Worm (Caenorhabditis elegans) whole organism, young adult: ENCODE results near the gene F36G9.7.
"Not testable (repeated sequence)": the region's sequence is repeated elsewhere in the genome, so short reads cannot be mapped to it uniquely, and the experiment has no call there.

Experiments
- B0261.1 ChIP-seq: sonication (generic microtip); optimal IDR thresholded peaks from 2 replicates; lab custom pipeline; 2016; ENCODE audit warnings: mild to moderate bottlenecking, missing genetic modification characterization, moderate library complexity, missing compliant biosample characterization
- D2030.7 ChIP-seq: fragments of 200-800 bp; sonication (Bioruptor generic); IDR thresholded peaks from 2 replicates; pipeline ENCODE4 v1.3.6; 2022; ENCODE audit warnings: missing genetic modification reagents, missing genetic modification characterization, missing compliant biosample characterization
- F33H1.4 ChIP-seq: fragments of 200-800 bp; sonication (Bioruptor generic); IDR thresholded peaks from 2 replicates; pipeline ENCODE4 v1.3.6; 2022; ENCODE audit warnings: missing genetic modification reagents, missing genetic modification characterization, missing compliant biosample characterization
- F57C9.4 ChIP-seq: sonication (generic microtip); optimal IDR thresholded peaks from 2 replicates; lab custom pipeline; 2017; ENCODE audit warnings: mild to moderate bottlenecking, missing genetic modification characterization, missing compliant biosample characterization
- K12H6.12 ChIP-seq: fragments of 200-800 bp; sonication (Bioruptor generic); optimal IDR thresholded peaks from 2 replicates; lab custom pipeline; 2018; ENCODE audit warnings: mild to moderate bottlenecking, missing genetic modification characterization, missing compliant biosample characterization
- T07F8.4 ChIP-seq: sonication (generic microtip); optimal IDR thresholded peaks from 2 replicates; lab custom pipeline; 2016; ENCODE audit warnings: mild to moderate bottlenecking, missing genetic modification characterization, moderate library complexity, missing compliant biosample characterization
- Y56A3A.18 ChIP-seq: fragments of 200-800 bp; sonication (Bioruptor generic); IDR thresholded peaks from 2 replicates; pipeline ENCODE4 v1.3.6; 2022; ENCODE audit warnings: missing genetic modification reagents, missing genetic modification characterization, missing compliant biosample characterization
- ZK185.1 ChIP-seq: sonication (generic microtip); optimal IDR thresholded peaks from 2 replicates; lab custom pipeline; 2016; ENCODE audit warnings: mild to moderate bottlenecking, missing genetic modification characterization, missing compliant biosample characterization; ENCODE audit not compliant: poor library complexity, severe bottlenecking
- aptf-3 ChIP-seq: fragments of 200-800 bp; sonication (Bioruptor generic); IDR thresholded peaks from 2 replicates; pipeline ENCODE4 v1.3.6; 2022; ENCODE audit warnings: missing genetic modification characterization, missing compliant biosample characterization
- attf-6 ChIP-seq: fragments of 200-800 bp; sonication (Bioruptor generic); IDR thresholded peaks from 2 replicates; pipeline ENCODE4 v1.3.6; 2022; ENCODE audit warnings: missing genetic modification reagents, missing genetic modification characterization, missing compliant biosample characterization
- ceh-40 ChIP-seq: fragments of 200-800 bp; sonication (Bioruptor generic); IDR thresholded peaks from 2 replicates; pipeline ENCODE4 v1.3.6; 2022; ENCODE audit warnings: missing genetic modification characterization, missing compliant biosample characterization
- ceh-58 ChIP-seq: fragments of 200-800 bp; sonication (Bioruptor generic); IDR thresholded peaks from 2 replicates; pipeline ENCODE4 v1.3.6; 2022; ENCODE audit warnings: missing genetic modification characterization, missing compliant biosample characterization
- chd-7 ChIP-seq: sonication (generic microtip); optimal IDR thresholded peaks from 2 replicates; lab custom pipeline; 2016; ENCODE audit warnings: mild to moderate bottlenecking, missing genetic modification characterization, moderate library complexity, missing compliant biosample characterization
- die-1 ChIP-seq: sonication (generic microtip); optimal IDR thresholded peaks from 2 replicates; lab custom pipeline; 2016; ENCODE audit warnings: missing genotype, mild to moderate bottlenecking, missing genetic modification characterization, missing compliant biosample characterization
- dox-1 ChIP-seq: fragments of 200-800 bp; sonication (Bioruptor generic); IDR thresholded peaks from 2 replicates; pipeline ENCODE4 v1.3.6; 2022; ENCODE audit warnings: missing genetic modification reagents, missing genetic modification characterization, missing compliant biosample characterization
- gei-17 ChIP-seq: fragments of 200-800 bp; sonication (Bioruptor generic); optimal IDR thresholded peaks from 2 replicates; lab custom pipeline; 2018; ENCODE audit warnings: mild to moderate bottlenecking, missing genetic modification characterization, missing compliant biosample characterization
- hlh-12 ChIP-seq: sonication (generic microtip); optimal IDR thresholded peaks from 2 replicates; lab custom pipeline; 2016; ENCODE audit warnings: missing genetic modification characterization, missing compliant biosample characterization
- hlh-26 ChIP-seq: fragments of 200-800 bp; sonication (Bioruptor generic); conservative IDR thresholded peaks from 2 replicates; pipeline ENCODE4 v1.3.6; 2022; ENCODE audit warnings: missing genetic modification reagents, missing genetic modification characterization, missing compliant biosample characterization
- hmg-20 ChIP-seq: fragments of 200-800 bp; sonication (Bioruptor generic); IDR thresholded peaks from 2 replicates; pipeline ENCODE4 v1.3.6; 2022; ENCODE audit warnings: missing genetic modification reagents, missing genetic modification characterization, missing compliant biosample characterization
- lag-1 ChIP-seq: fragments of 200-800 bp; sonication (Bioruptor generic); IDR thresholded peaks from 2 replicates; pipeline ENCODE4 v1.3.6; 2022; ENCODE audit warnings: missing genetic modification reagents, missing genetic modification characterization, missing compliant biosample characterization
- lin-40 ChIP-seq: sonication (generic microtip); optimal IDR thresholded peaks from 2 replicates; lab custom pipeline; 2016; ENCODE audit warnings: missing genetic modification characterization, mild to moderate bottlenecking, missing compliant biosample characterization, missing genotype, missing genetic modification reagents
- lin-54 ChIP-seq: fragments of 200-800 bp; sonication (Bioruptor generic); optimal IDR thresholded peaks from 2 replicates; lab custom pipeline; 2018; ENCODE audit warnings: mild to moderate bottlenecking, missing genetic modification characterization, missing compliant biosample characterization
- lir-1 ChIP-seq: fragments of 200-800 bp; sonication (Bioruptor generic); conservative IDR thresholded peaks from 2 replicates; pipeline ENCODE4 v1.3.6; 2022; ENCODE audit warnings: missing genetic modification reagents, missing genetic modification characterization, missing compliant biosample characterization
- lsl-1 ChIP-seq: fragments of 200-800 bp; sonication (Bioruptor generic); optimal IDR thresholded peaks from 2 replicates; lab custom pipeline; 2018; ENCODE audit warnings: mild to moderate bottlenecking, missing genetic modification characterization, moderate library complexity, missing compliant biosample characterization
- madf-3 ChIP-seq: fragments of 200-800 bp; sonication (Bioruptor generic); IDR thresholded peaks from 2 replicates; pipeline ENCODE4 v1.3.6; 2022; ENCODE audit warnings: missing genetic modification reagents, missing genetic modification characterization, missing compliant biosample characterization
- madf-8 ChIP-seq: fragments of 200-800 bp; sonication (Bioruptor generic); conservative IDR thresholded peaks from 2 replicates; pipeline ENCODE4 v1.3.6; 2022; ENCODE audit warnings: missing genetic modification reagents, missing genetic modification characterization, missing compliant biosample characterization
- nfya-1 ChIP-seq: sonication (generic microtip); optimal IDR thresholded peaks from 2 replicates; lab custom pipeline; 2017; ENCODE audit warnings: antibody characterized with exemption, missing compliant biosample characterization, missing genetic modification characterization, borderline replicate concordance; ENCODE audit not compliant: insufficient read depth
- rcor-1 ChIP-seq: fragments of 200-800 bp; sonication (Bioruptor generic); IDR thresholded peaks from 2 replicates; pipeline ENCODE4 v1.3.6; 2022; ENCODE audit warnings: missing genetic modification reagents, missing genetic modification characterization, missing compliant biosample characterization
- rec-8 ChIP-seq, 2 experiments: sonication (generic microtip); optimal IDR thresholded peaks; 2 replicates each; lab custom pipeline; 2016; ENCODE audit warnings: mild to moderate bottlenecking in 2 of 2, missing genetic modification characterization in 2 of 2, missing genetic modification reagents in 2 of 2, missing genotype in 2 of 2, missing biosample characterization in 1 of 2, missing compliant biosample characterization in 1 of 2, moderate library complexity in 1 of 2
- rpc-1 ChIP-seq, 2 experiments: fragments of 150-350 bp in 1 of 2; sonication (generic microtip) in 1 of 2; optimal IDR thresholded peaks; 2 replicates each; lab custom pipeline; 2014 to 2018; ENCODE audit warnings: missing biosample characterization in 1 of 2, missing genetic modification characterization in 1 of 2, missing genetic modification reagents in 1 of 2, missing genotype in 1 of 2
- snpc-1.3 ChIP-seq: sonication (generic microtip); optimal IDR thresholded peaks from 2 replicates; lab custom pipeline; 2017; ENCODE audit warnings: missing genetic modification characterization, mild to moderate bottlenecking, missing compliant biosample characterization, antibody characterized with exemption, moderate library complexity, missing genotype, missing genetic modification reagents; ENCODE audit not compliant: insufficient read depth
- somi-1 ChIP-seq: fragments of 200-800 bp; sonication (Bioruptor generic); optimal IDR thresholded peaks from 2 replicates; lab custom pipeline; 2018; ENCODE audit warnings: mild to moderate bottlenecking, missing genetic modification characterization, missing compliant biosample characterization
- unc-62 ChIP-seq: fragments of 150-350 bp; optimal IDR thresholded peaks from 2 replicates; lab custom pipeline; 2014; ENCODE audit warnings: missing biosample characterization, missing genetic modification reagents, missing genetic modification characterization
- zim-3 ChIP-seq: sonication (generic microtip); optimal IDR thresholded peaks from 2 replicates; lab custom pipeline; 2017; ENCODE audit warnings: mild to moderate bottlenecking, missing genetic modification characterization, moderate library complexity, missing compliant biosample characterization
- ztf-22 ChIP-seq: fragments of 200-800 bp; sonication (Bioruptor generic); optimal IDR thresholded peaks from 2 replicates; lab custom pipeline; 2018; ENCODE audit warnings: mild to moderate bottlenecking, missing genetic modification characterization, moderate library complexity, missing compliant biosample characterization
- ztf-3 ChIP-seq: fragments of 200-800 bp; sonication (Bioruptor generic); optimal IDR thresholded peaks from 2 replicates; lab custom pipeline; 2018; ENCODE audit warnings: mild to moderate bottlenecking, missing genetic modification characterization, missing compliant biosample characterization

Gene F36G9.7

ce11 chrV:15943125-15943524 lies 26.4 kb downstream of the F36G9.7 start, which contains the start of gene srw-53 (continued):
- TF ChIP-seq hlh-26 (GFP tag; lab: Robert Waterston, UW), result no peak
- TF ChIP-seq, all 124 proteins: peak for 0

- no peak for TF ChIP-seq lag-1 (GFP tag; lab: Robert Waterston, UW)
These were observed 29.3 kb downstream of the F36G9.7 start, which contains the start of gene srw-55 for ce11 chrV:15940254-15940653. TSS of gene srw-55 (minus strand) at chrV:15940354.

ce11 chrV:15932390-15932789 lies 37.2 kb downstream of the F36G9.7 start, which contains the start of gene srw-26:
TSS of gene srw-26 (minus strand) at chrV:15932490.
- TF ChIP-seq ceh-40 (GFP tag; lab: Robert Waterston, UW), result no peak
- TF ChIP-seq lsl-1, result no peak
- no peak for TF ChIP-seq ztf-22
- TF ChIP-seq madf-3 (GFP tag; lab: Robert Waterston, UW), result no peak
- TF ChIP-seq rpc-1 (optimal IDR thresholded peaks at IDR 0.05; lab: Kevin White, UChicago), result no peak
- no peak for TF ChIP-seq rpc-1 (tag; optimal IDR thresholded peaks at IDR 0.05; lab: Kevin White, UChicago)
- no peak for TF ChIP-seq unc-62 (GFP tag; lab: Kevin White, UChicago)
- no peak for TF ChIP-seq lin-54 (GFP tag; lab: Kevin White, UChicago)
- no peak for TF ChIP-seq hmg-20
- TF ChIP-seq somi-1, result no peak
- TF ChIP-seq nfya-1 (tag; lab: Kevin White, UChicago), result no peak
- no peak for TF ChIP-seq lin-40 (tag; lab: Kevin White, UChicago)
- TF ChIP-seq zim-3 (tag; lab: Kevin White, UChicago), result no peak
- TF ChIP-seq Y56A3A.18 (GFP tag; lab: Robert Waterston, UW), result no peak
- no peak for TF ChIP-seq attf-6
- TF ChIP-seq F33H1.4 (GFP tag; lab: Robert Waterston, UW), result no peak

- TF ChIP-seq die-1 (tag; lab: Kevin White, UChicago); D2030.7 (GFP tag; lab: Robert Waterston, UW); T07F8.4: not testable (repeated sequence)
These were observed 39.7 kb downstream of the F36G9.7 start, which contains the start of gene srbc-77 for ce11 chrV:15929882-15930281. TSS of gene srbc-77 (plus strand) at chrV:15930182.

DNA sequence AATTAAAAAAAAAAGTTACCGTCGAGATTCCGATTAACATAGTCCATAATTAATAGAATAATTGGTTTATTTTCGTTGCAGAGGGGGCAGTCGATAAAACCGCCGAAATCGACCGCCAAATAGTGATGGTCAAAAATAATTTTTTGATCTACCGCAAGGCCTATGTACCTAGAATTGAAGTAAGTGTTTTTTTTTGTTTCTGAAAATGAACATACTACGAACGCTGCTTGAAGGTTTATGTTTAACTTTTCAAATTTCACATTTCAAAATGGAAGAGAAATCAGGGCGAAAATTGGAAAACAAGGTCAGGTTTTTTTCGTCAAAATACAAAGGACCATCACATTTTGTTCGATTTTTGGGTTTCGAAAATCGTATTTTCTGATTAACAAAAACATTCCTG lies 41.2 kb downstream of the F36G9.7 start, which contains the start of gene pzf-1:
Gene pzf-1, minus strand, starts transcription at position 101 of the 400 bp plus-strand sequence.
- no peak for TF ChIP-seq die-1 (tag; lab: Kevin White, UChicago)
- no peak for TF ChIP-seq lag-1 (GFP tag; lab: Robert Waterston, UW)
- no peak for TF ChIP-seq ceh-58 (GFP tag; lab: Robert Waterston, UW)
- TF ChIP-seq B0261.1 (tag; lab: Kevin White, UChicago), result no peak
- TF ChIP-seq dox-1, result no peak
- no peak for TF ChIP-seq F57C9.4 (tag; lab: Kevin White, UChicago)
- TF ChIP-seq rec-8 (tag; optimal IDR thresholded peaks at IDR 0.05; lab: Kevin White, UChicago), result no peak
- TF ChIP-seq ZK185.1, result no peak
- no peak for TF ChIP-seq lir-1
- no peak for TF ChIP-seq aptf-3 (GFP tag; lab: Robert Waterston, UW)
- TF ChIP-seq madf-8 (GFP tag; lab: Robert Waterston, UW), result no peak
- TF ChIP-seq ztf-3, result no peak
- TF ChIP-seq rcor-1 (GFP tag; lab: Robert Waterston, UW), result no peak
- no peak for TF ChIP-seq hlh-26 (GFP tag; lab: Robert Waterston, UW)
- no peak for TF ChIP-seq snpc-1.3 (tag; lab: Kevin White, UChicago)
- TF ChIP-seq gei-17 (GFP tag; lab: Kevin White, UChicago), result no peak
- no peak for TF ChIP-seq hlh-12 (tag; lab: Kevin White, UChicago)
- TF ChIP-seq chd-7, result no peak
- TF ChIP-seq K12H6.12 (tag; lab: Kevin White, UChicago), result no peak
